Fruit fly (Drosophila melanogaster) whole organism, embryonic: Measurements from ENCODE around the gene dnc.

Experiments
- CG10462 ChIP-seq: fragments of 200-800 bp; sonication (Bioruptor generic); optimal IDR thresholded peaks from 2 replicates; lab custom pipeline; 2016; ENCODE audit warnings: missing biosample characterization, missing genetic modification characterization
- CG1233 ChIP-seq: fragments of 200-800 bp; sonication (Bioruptor generic); optimal IDR thresholded peaks from 4 replicates; lab custom pipeline; 2018; ENCODE audit warnings: missing biosample characterization, mild to moderate bottlenecking, missing genetic modification characterization
- CG12659 ChIP-seq: fragments of 200-800 bp; sonication (Bioruptor generic); optimal IDR thresholded peaks from 3 replicates; lab custom pipeline; 2017; ENCODE audit warnings: mild to moderate bottlenecking, missing biosample characterization, missing genetic modification reagents, missing genetic modification characterization
- CG14860 ChIP-seq: fragments of 200-800 bp; sonication (Bioruptor generic); IDR thresholded peaks from 3 replicates; pipeline ENCODE4 v1.3.6; 2022; ENCODE audit warnings: missing biosample characterization, missing genetic modification characterization; ENCODE audit not compliant: partially characterized antibody
- CG15269 ChIP-seq: fragments of 200-800 bp; sonication (Bioruptor generic); optimal IDR thresholded peaks from 2 replicates; lab custom pipeline; 2018; ENCODE audit warnings: missing biosample characterization, mild to moderate bottlenecking, missing genetic modification characterization, moderate library complexity
- CG15479 ChIP-seq: fragments of 200-800 bp; sonication (Bioruptor generic); optimal IDR thresholded peaks from 3 replicates; lab custom pipeline; 2019; ENCODE audit warnings: missing biosample characterization, mild to moderate bottlenecking, missing genetic modification characterization, moderate library complexity
- CG16815 ChIP-seq: fragments of 200-800 bp; sonication (Bioruptor generic); optimal IDR thresholded peaks from 3 replicates; lab custom pipeline; 2017; ENCODE audit warnings: missing biosample characterization, mild to moderate bottlenecking, missing genetic modification characterization
- CG18476 ChIP-seq: fragments of 200-800 bp; sonication (Bioruptor generic); optimal IDR thresholded peaks from 2 replicates; lab custom pipeline; 2016; ENCODE audit warnings: missing biosample characterization, mild to moderate bottlenecking, missing genetic modification characterization
- CG2712 ChIP-seq: fragments of 200-800 bp; optimal IDR thresholded peaks from 3 replicates; lab custom pipeline; 2019; ENCODE audit warnings: missing biosample characterization, mild to moderate bottlenecking, missing genetic modification characterization, moderate library complexity
- CG2889 ChIP-seq: fragments of 200-800 bp; sonication (Bioruptor generic); IDR thresholded peaks from 3 replicates; pipeline ENCODE4 v1.3.6; 2022; ENCODE audit warnings: missing biosample characterization, missing genetic modification characterization
- CG33213 ChIP-seq: fragments of 200-800 bp; sonication (Bioruptor generic); optimal IDR thresholded peaks from 3 replicates; lab custom pipeline; 2016; ENCODE audit warnings: missing biosample characterization, missing genetic modification characterization
- CG6254 ChIP-seq: fragments of 200-800 bp; sonication (Bioruptor generic); optimal IDR thresholded peaks from 3 replicates; lab custom pipeline; 2017; ENCODE audit warnings: mild to moderate bottlenecking, missing biosample characterization, missing genetic modification reagents, missing genetic modification characterization
- CG7556 ChIP-seq: fragments of 200-800 bp; sonication (Bioruptor generic); optimal IDR thresholded peaks from 2 replicates; lab custom pipeline; 2017; ENCODE audit warnings: missing biosample characterization, mild to moderate bottlenecking, missing genetic modification characterization
- CG8478 ChIP-seq: fragments of >200 bp; optimal IDR thresholded peaks from 2 replicates; lab custom pipeline; 2018
- Dbx ChIP-seq: fragments of 200-800 bp; sonication (Bioruptor generic); IDR thresholded peaks from 3 replicates; pipeline ENCODE4 v1.3.6; 2022; ENCODE audit warnings: missing biosample characterization, missing genetic modification characterization
- Drgx ChIP-seq: fragments of 200-800 bp; sonication (Bioruptor generic); IDR thresholded peaks from 2 replicates; pipeline ENCODE4 v1.3.6; 2022; ENCODE audit warnings: missing biosample characterization, missing genetic modification characterization
- ERR ChIP-seq: fragments of 200-800 bp; sonication (Bioruptor generic); optimal IDR thresholded peaks from 2 replicates; lab custom pipeline; 2016; ENCODE audit warnings: missing biosample characterization, missing genetic modification characterization
- Eip74EF ChIP-seq, 2 experiments: fragments of 200-800 bp in 1 of 2; fragments of >200 bp in 1 of 2; sonication (Bioruptor generic) in 1 of 2; optimal IDR thresholded peaks; 2 replicates each; lab custom pipeline; 2017 to 2019; ENCODE audit warnings: missing biosample characterization in 2 of 2, missing genetic modification characterization in 2 of 2, mild to moderate bottlenecking in 1 of 2, moderate library complexity in 1 of 2
- Fer3 ChIP-seq: fragments of 200-800 bp; sonication (Bioruptor generic); optimal IDR thresholded peaks from 2 replicates; lab custom pipeline; 2018; ENCODE audit warnings: missing biosample characterization, mild to moderate bottlenecking, missing genetic modification characterization, moderate library complexity
- GATAe ChIP-seq: fragments of 200-800 bp; sonication (Bioruptor generic); conservative IDR thresholded peaks from 2 replicates; pipeline ENCODE4 v1.3.6; 2022; ENCODE audit warnings: missing biosample characterization, missing genetic modification characterization
- HmgD ChIP-seq: fragments of 200-800 bp; sonication (Bioruptor generic); optimal IDR thresholded peaks from 3 replicates; lab custom pipeline; 2016; ENCODE audit warnings: missing biosample characterization, missing genetic modification characterization
- Hmr ChIP-seq: fragments of 200-800 bp; sonication (Bioruptor generic); optimal IDR thresholded peaks from 3 replicates; lab custom pipeline; 2017; ENCODE audit warnings: mild to moderate bottlenecking, missing biosample characterization, missing genetic modification reagents, missing genetic modification characterization
- Lhr ChIP-seq: fragments of 200-800 bp; sonication (Bioruptor generic); optimal IDR thresholded peaks from 3 replicates; lab custom pipeline; 2017; ENCODE audit warnings: mild to moderate bottlenecking, missing biosample characterization, missing genetic modification reagents, missing genetic modification characterization
- NK7.1 ChIP-seq: fragments of 200-800 bp; sonication (Bioruptor generic); optimal IDR thresholded peaks from 3 replicates; lab custom pipeline; 2016; ENCODE audit warnings: missing biosample characterization, missing genetic modification characterization
- Oaz ChIP-seq: fragments of 200-800 bp; sonication (Bioruptor generic); IDR thresholded peaks from 2 replicates; pipeline ENCODE4 v1.3.6; 2022; ENCODE audit warnings: missing biosample characterization, missing genetic modification characterization
- Oli ChIP-seq: fragments of 200-800 bp; sonication (Bioruptor generic); optimal IDR thresholded peaks from 2 replicates; lab custom pipeline; 2018; ENCODE audit warnings: missing biosample characterization, mild to moderate bottlenecking, missing genetic modification characterization, moderate library complexity
- Ravus ChIP-seq: fragments of 200-800 bp; sonication (Bioruptor generic); IDR thresholded peaks from 2 replicates; pipeline ENCODE4 v1.3.6; 2022; ENCODE audit warnings: missing biosample characterization, missing genetic modification characterization
- Spps ChIP-seq: fragments of 200-800 bp; sonication (Bioruptor generic); optimal IDR thresholded peaks from 2 replicates; lab custom pipeline; 2018; ENCODE audit warnings: missing biosample characterization, mild to moderate bottlenecking, missing genetic modification characterization
- Usf ChIP-seq: fragments of 200-800 bp; sonication (Bioruptor generic); optimal IDR thresholded peaks from 2 replicates; lab custom pipeline; 2017; ENCODE audit warnings: missing genotype, missing biosample characterization, missing genetic modification characterization
- cas ChIP-seq: fragments of 200-800 bp; sonication (Bioruptor generic); IDR thresholded peaks from 2 replicates; pipeline ENCODE4 v1.3.6; 2022; ENCODE audit warnings: missing biosample characterization, missing genetic modification characterization
- cato ChIP-seq: fragments of 200-800 bp; sonication (Bioruptor generic); optimal IDR thresholded peaks from 2 replicates; lab custom pipeline; 2016; ENCODE audit warnings: missing biosample characterization, missing genetic modification characterization, borderline replicate concordance
- danr ChIP-seq: fragments of 200-800 bp; sonication (Bioruptor generic); IDR thresholded peaks from 2 replicates; pipeline ENCODE4 v1.3.6; 2022; ENCODE audit warnings: missing biosample characterization, missing genetic modification characterization
- ems ChIP-seq: fragments of 200-800 bp; sonication (Bioruptor generic); optimal IDR thresholded peaks from 3 replicates; lab custom pipeline; 2016; ENCODE audit warnings: missing biosample characterization, missing genetic modification characterization
- fd3F ChIP-seq: fragments of 200-800 bp; sonication (Bioruptor generic); optimal IDR thresholded peaks from 2 replicates; lab custom pipeline; 2018; ENCODE audit warnings: missing biosample characterization, mild to moderate bottlenecking, missing genetic modification characterization, moderate library complexity
- grn ChIP-seq: fragments of 200-800 bp; sonication (Bioruptor generic); optimal IDR thresholded peaks from 3 replicates; lab custom pipeline; 2017; ENCODE audit warnings: missing biosample characterization, missing genetic modification characterization
- insv ChIP-seq, 2 experiments: fragments of 200-800 bp; sonication (Bioruptor generic); optimal IDR thresholded peaks; 3 replicates each; lab custom pipeline; 2016 to 2018; ENCODE audit warnings: missing biosample characterization in 2 of 2, missing genetic modification characterization in 2 of 2
- mam ChIP-seq: fragments of 200-800 bp; sonication (Bioruptor generic); optimal IDR thresholded peaks from 3 replicates; lab custom pipeline; 2016; ENCODE audit warnings: missing biosample characterization, missing genetic modification characterization
- pan ChIP-seq, 4 experiments: fragments of >200 bp in 3 of 4; fragments of 200-800 bp in 1 of 4; sonication (Bioruptor generic) in 1 of 4; optimal IDR thresholded peaks in 3 of 4; IDR thresholded peaks in 1 of 4; 2 replicates each; pipeline versions ENCODE4 v1.3.6 to Lab custom; 2017 to 2022; ENCODE audit warnings: missing biosample characterization in 2 of 4, missing genetic modification characterization in 2 of 4, mixed read lengths in 1 of 4
- ro ChIP-seq: fragments of 200-800 bp; sonication (Bioruptor generic); IDR thresholded peaks from 2 replicates; pipeline ENCODE4 v1.3.6; 2022; ENCODE audit warnings: missing biosample characterization, missing genetic modification characterization
- salm ChIP-seq: fragments of 200-800 bp; sonication (Bioruptor generic); optimal IDR thresholded peaks from 2 replicates; lab custom pipeline; 2018; ENCODE audit warnings: missing biosample characterization, mild to moderate bottlenecking, missing genetic modification characterization
- schlank ChIP-seq: fragments of 200-800 bp; sonication (Bioruptor generic); optimal IDR thresholded peaks from 2 replicates; lab custom pipeline; 2018; ENCODE audit warnings: missing biosample characterization, mild to moderate bottlenecking, missing genetic modification characterization
- sisA ChIP-seq: fragments of 200-800 bp; sonication (Bioruptor generic); IDR thresholded peaks from 2 replicates; pipeline ENCODE4 v1.3.6; 2022; ENCODE audit warnings: missing biosample characterization, missing genetic modification characterization
- slbo ChIP-seq: fragments of 200-800 bp; sonication (Bioruptor generic); IDR thresholded peaks from 2 replicates; pipeline ENCODE4 v1.3.6; 2022; ENCODE audit warnings: missing biosample characterization, missing genetic modification characterization
- stwl ChIP-seq: fragments of 200-800 bp; sonication (Bioruptor generic); optimal IDR thresholded peaks from 3 replicates; lab custom pipeline; 2018; ENCODE audit warnings: missing biosample characterization, mild to moderate bottlenecking, missing genetic modification characterization, moderate library complexity
- tap ChIP-seq: fragments of 200-800 bp; optimal IDR thresholded peaks from 3 replicates; lab custom pipeline; 2019; ENCODE audit warnings: missing biosample characterization, mild to moderate bottlenecking, missing genetic modification characterization, moderate library complexity
- unc-4 ChIP-seq: fragments of 200-800 bp; sonication (Bioruptor generic); IDR thresholded peaks from 2 replicates; pipeline ENCODE4 v1.3.6; 2022; ENCODE audit warnings: missing biosample characterization, missing genetic modification characterization; ENCODE audit not compliant: partially characterized antibody
- unpg ChIP-seq: fragments of 200-800 bp; sonication (Bioruptor generic); optimal IDR thresholded peaks from 3 replicates; lab custom pipeline; 2018; ENCODE audit warnings: missing biosample characterization, mild to moderate bottlenecking, missing genetic modification characterization, moderate library complexity
- vfl ChIP-seq: fragments of 200-800 bp; sonication (Bioruptor generic); optimal IDR thresholded peaks from 2 replicates; lab custom pipeline; 2016; ENCODE audit warnings: missing biosample characterization, missing genetic modification characterization
- vnd ChIP-seq: fragments of 200-800 bp; sonication (Bioruptor generic); IDR thresholded peaks from 3 replicates; pipeline ENCODE4 v1.3.6; 2022; ENCODE audit warnings: missing biosample characterization, missing genetic modification characterization; ENCODE audit not compliant: partially characterized antibody

The dnc gene

dm6 chrX:3363676-3364075 is 187.4 kb downstream of the dnc start (continued):
- TF ChIP-seq cas (GFP tag; lab: Robert Waterston, UW), result peak; percentile 59; the same call in 1 of the 2 replicates
- 0 out of 2 replicates have a peak, but pooled peaks have one; percentile 28 for TF ChIP-seq ro (GFP tag; lab: Robert Waterston, UW)
- TF ChIP-seq Oli, result peak; percentile 51
- peak; percentile 68 for TF ChIP-seq unpg (GFP tag; lab: Kevin White, UChicago)
- TF ChIP-seq tap, result no peak
- peak; percentile 45 for TF ChIP-seq CG1233
- no peak for TF ChIP-seq CG14860 (GFP tag; lab: Robert Waterston, UW)
- peak; percentile 27 for TF ChIP-seq CG15269 (tag; lab: Kevin White, UChicago)
- no peak for TF ChIP-seq HmgD
- TF ChIP-seq CG15479 (GFP tag; lab: Kevin White, UChicago), result no peak
- TF ChIP-seq Spps (tag; lab: Kevin White, UChicago), result peak; percentile 27
- TF ChIP-seq ERR, result peak; percentile 68
- peak; percentile 44 for TF ChIP-seq CG12659 (GFP tag; lab: Kevin White, UChicago)
- TF ChIP-seq CG2889 (GFP tag; lab: Robert Waterston, UW), result peak; percentile 53; the same call in 1 of the 3 replicates
- TF ChIP-seq Drgx (GFP tag; lab: Robert Waterston, UW), result no peak
- TF ChIP-seq pan (optimal IDR thresholded peaks at IDR 0.05; lab: Kevin White, UChicago), result no peak
- peak in 1 of 2 experiments; percentile 79 for TF ChIP-seq pan (GFP tag; optimal IDR thresholded peaks at IDR 0.05 in 1 of 2, IDR thresholded peaks at IDR 0.05 in 1 of 2)
- no peak for TF ChIP-seq cato
- TF ChIP-seq danr (GFP tag; lab: Robert Waterston, UW), result no peak
- peak; percentile 34 for TF ChIP-seq fd3F (GFP tag; lab: Kevin White, UChicago)
- no peak for TF ChIP-seq stwl (tag; lab: Kevin White, UChicago)
- peak; percentile 94 for TF ChIP-seq Dbx (GFP tag; lab: Robert Waterston, UW)
- TF ChIP-seq CG2712 (tag; lab: Kevin White, UChicago), result peak; percentile 52
- no peak for TF ChIP-seq CG8478
- TF ChIP-seq ems (GFP tag; lab: Kevin White, UChicago), result peak; percentile 70
- TF ChIP-seq grn (GFP tag; lab: Kevin White, UChicago), result no peak
- TF ChIP-seq mam (GFP tag; lab: Kevin White, UChicago), result peak; percentile 86
- TF ChIP-seq Usf, result peak; percentile 40
- TF ChIP-seq insv (GFP tag; optimal IDR thresholded peaks at IDR 0.05; lab: Kevin White, UChicago), result no peak
- TF ChIP-seq CG18476 (GFP tag; lab: Kevin White, UChicago), result peak; percentile 41
- TF ChIP-seq sisA, result peak; percentile 63
- no peak for TF ChIP-seq salm
- no peak for TF ChIP-seq unc-4
- peak; percentile 69 for TF ChIP-seq vfl (GFP tag; lab: Kevin White, UChicago)
- no peak for TF ChIP-seq Eip74EF (GFP tag; optimal IDR thresholded peaks at IDR 0.05; lab: Kevin White, UChicago)
- peak; percentile 74 for TF ChIP-seq Hmr (GFP tag; lab: Kevin White, UChicago)
- peak; percentile 95 for TF ChIP-seq slbo
- no peak for TF ChIP-seq CG6254 (GFP tag; lab: Kevin White, UChicago)
- peak; percentile 42 for TF ChIP-seq CG7556 (GFP tag; lab: Kevin White, UChicago)
- 0 out of 2 replicates have a peak, but pooled peaks have one; percentile 21 for TF ChIP-seq Oaz (GFP tag; lab: Robert Waterston, UW)
- peak; percentile 81 for TF ChIP-seq schlank
- no peak for TF ChIP-seq CG10462 (GFP tag; lab: Kevin White, UChicago)
- peak; percentile 17; the same call in 1 of the 2 replicates for TF ChIP-seq GATAe (GFP tag; lab: Robert Waterston, UW)
- peak; percentile 69 for TF ChIP-seq Fer3 (tag; lab: Kevin White, UChicago)
- TF ChIP-seq Lhr (GFP tag; lab: Kevin White, UChicago), result no peak
- TF ChIP-seq NK7.1, result peak; percentile 43
- TF ChIP-seq Ravus (GFP tag; lab: Robert Waterston, UW), result peak; percentile 40
- TF ChIP-seq CG16815 (GFP tag; lab: Kevin White, UChicago), result peak; percentile 33
- no peak for TF ChIP-seq vnd (GFP tag; lab: Robert Waterston, UW)
- peak; percentile 48 for TF ChIP-seq CG33213 (GFP tag; lab: Kevin White, UChicago)
